Worm (Caenorhabditis elegans) whole organism, early embryonic: Measurements from ENCODE around the gene Y73B3A.4.

Experiments
- F13C5.2 ChIP-seq: sonication (generic microtip); optimal IDR thresholded peaks from 2 replicates; lab custom pipeline; 2017; ENCODE audit warnings: mild to moderate bottlenecking, missing genetic modification characterization, inconsistent platforms, missing compliant biosample characterization
- aly-1 ChIP-seq: sonication (generic microtip); optimal IDR thresholded peaks from 2 replicates; lab custom pipeline; 2016; ENCODE audit warnings: missing genetic modification characterization, missing compliant biosample characterization
- ama-1 ChIP-seq: fragments of 150-350 bp; optimal IDR thresholded peaks from 2 replicates; lab custom pipeline; 2014
- ceh-36 ChIP-seq: sonication (generic microtip); optimal IDR thresholded peaks from 2 replicates; lab custom pipeline; 2016; ENCODE audit warnings: missing genetic modification characterization, inconsistent platforms, missing compliant biosample characterization
- ets-7 ChIP-seq: sonication (generic microtip); optimal IDR thresholded peaks from 2 replicates; lab custom pipeline; 2016; ENCODE audit warnings: missing genotype, missing genetic modification characterization, missing compliant biosample characterization
- flt-1 ChIP-seq: fragments of 200-800 bp; sonication (Bioruptor generic); IDR thresholded peaks from 2 replicates; pipeline ENCODE4 v1.3.6; 2022; ENCODE audit warnings: missing genetic modification characterization, missing compliant biosample characterization
- hmbx-1 ChIP-seq: sonication (generic microtip); optimal IDR thresholded peaks from 2 replicates; lab custom pipeline; 2016; ENCODE audit warnings: mild to moderate bottlenecking, missing genetic modification characterization, missing compliant biosample characterization
- hmg-4 ChIP-seq: fragments of 200-800 bp; sonication (Bioruptor generic); optimal IDR thresholded peaks from 2 replicates; lab custom pipeline; 2018; ENCODE audit warnings: mild to moderate bottlenecking, missing genetic modification characterization, missing compliant biosample characterization
- hnd-1 ChIP-seq: sonication (generic microtip); optimal IDR thresholded peaks from 2 replicates; lab custom pipeline; 2016; ENCODE audit warnings: missing genetic modification characterization, missing compliant biosample characterization
- pes-1 ChIP-seq: fragments of 200-800 bp; sonication (Bioruptor generic); IDR thresholded peaks from 2 replicates; pipeline ENCODE4 v1.3.6; 2022; ENCODE audit warnings: missing genetic modification reagents, missing genetic modification characterization, missing compliant biosample characterization
- scrt-1 ChIP-seq: fragments of 200-800 bp; sonication (Bioruptor generic); IDR thresholded peaks from 2 replicates; pipeline ENCODE4 v1.3.6; 2022; ENCODE audit warnings: missing genetic modification characterization, missing compliant biosample characterization
- tbx-11 ChIP-seq: fragments of 200-800 bp; sonication (Bioruptor generic); IDR thresholded peaks from 2 replicates; pipeline ENCODE4 v1.3.6; 2022; ENCODE audit warnings: missing genetic modification characterization, missing compliant biosample characterization
- tbx-37 ChIP-seq: fragments of 200-800 bp; sonication (Bioruptor generic); conservative IDR thresholded peaks from 2 replicates; pipeline ENCODE4 v1.3.6; 2022; ENCODE audit warnings: missing genetic modification reagents, missing genetic modification characterization, missing compliant biosample characterization

- TF ChIP-seq ets-7 (tag; lab: Kevin White, UChicago) = no peak
- TF ChIP-seq aly-1 (tag; lab: Kevin White, UChicago) = no peak
- no peak for TF ChIP-seq tbx-37
- TF ChIP-seq flt-1 = no peak
- TF ChIP-seq hnd-1 (tag; lab: Kevin White, UChicago) = no peak
- no peak for TF ChIP-seq hmbx-1 (tag; lab: Kevin White, UChicago)
- TF ChIP-seq ama-1 (lab: Kevin White, UChicago) = no peak
- TF ChIP-seq F13C5.2 = no peak
- TF ChIP-seq scrt-1 (GFP tag; lab: Robert Waterston, UW) = no peak
- no peak for TF ChIP-seq hmg-4 (GFP tag; lab: Kevin White, UChicago)
- TF ChIP-seq tbx-11 = no peak
- no peak for TF ChIP-seq pes-1 (GFP tag; lab: Robert Waterston, UW)
- no peak for TF ChIP-seq ceh-36 (tag; lab: Kevin White, UChicago)
Measured at ce11 chrX:141149-141548, 36.6 kb upstream of the Y73B3A.4 start, which contains the start of gene Y73B3A.8.
